Fruit fly (Drosophila melanogaster): Measurements from ENCODE around the gene Bhmt.

Bhmt gene

dm6 chr2L:18985201-18986124 is 28.4 kb upstream of the Bhmt start (continued):
- no peak for TF ChIP-seq svp (GFP tag)
- TF ChIP-seq acj6 (GFP tag; optimal IDR thresholded peaks at IDR 0.05), result peak; percentile 3
- no peak for TF ChIP-seq eg (GFP tag; IDR thresholded peaks at IDR 0.05)
- no peak for TF ChIP-seq net (GFP tag; optimal IDR thresholded peaks at IDR 0.05)
- TF ChIP-seq Hr38 (GFP tag; optimal IDR thresholded peaks at IDR 0.05), result no peak
- peak; percentile 5 for TF ChIP-seq topi (GFP tag; optimal IDR thresholded peaks at IDR 0.05)
- TF ChIP-seq OdsH (GFP tag; optimal IDR thresholded peaks at IDR 0.05), result peak; percentile 1

dm6 chr2L:18984158-18984557 is 27.0 kb upstream of the Bhmt start:
- TF ChIP-seq CG4318 (GFP tag; optimal IDR thresholded peaks at IDR 0.05) (no peak), fkh (GFP tag; optimal IDR thresholded peaks at IDR 0.05) (peak; percentile 17), CG3032 (tag; optimal IDR thresholded peaks at IDR 0.05) (no peak), CG16779 (tag; optimal IDR thresholded peaks at IDR 0.05) (no peak), Eip78C (GFP tag) (peak; percentile 26), vri (GFP tag; optimal IDR thresholded peaks at IDR 0.05) (no peak), dac (GFP tag; optimal IDR thresholded peaks at IDR 0.05) (no peak), Sox15 (GFP tag; optimal IDR thresholded peaks at IDR 0.05) (no peak), Eip75B (GFP tag; optimal IDR thresholded peaks at IDR 0.05) (no peak), svp (GFP tag) (peak; percentile 88), spab (GFP tag; optimal IDR thresholded peaks at IDR 0.05) (no peak), ss (GFP tag; optimal IDR thresholded peaks at IDR 0.05) (peak; percentile 20 to 71), Hr38 (GFP tag; optimal IDR thresholded peaks at IDR 0.05) (no peak), net (GFP tag; optimal IDR thresholded peaks at IDR 0.05) (no peak), CG7368 (GFP tag; optimal IDR thresholded peaks at IDR 0.05) (no peak), CG6808 (GFP tag; optimal IDR thresholded peaks at IDR 0.05) (no peak), achi (GFP tag; optimal IDR thresholded peaks at IDR 0.05) (no peak), Ets96B (tag; optimal IDR thresholded peaks at IDR 0.05) (no peak), Lpt (GFP tag; optimal IDR thresholded peaks at IDR 0.05) (no peak), CG9139 (GFP tag; optimal IDR thresholded peaks at IDR 0.05) (no peak), salr (GFP tag; optimal IDR thresholded peaks at IDR 0.05) (no peak), Hr39 (GFP tag; optimal IDR thresholded peaks at IDR 0.05) (no peak), CG6163 (GFP tag; IDR thresholded peaks at IDR 0.05) (0 out of 3 replicates have a peak, but pooled peaks have one; percentile 30), dsx (GFP tag; optimal IDR thresholded peaks at IDR 0.05; ENCODE audit: poor library complexity, severe bottlenecking) (no peak), cyc (GFP tag; optimal IDR thresholded peaks at IDR 0.05) (no peak), Smox (GFP tag; optimal IDR thresholded peaks at IDR 0.05) (no peak), CG8632 (GFP tag; optimal IDR thresholded peaks at IDR 0.05) (no peak), pdm3 (GFP tag; optimal IDR thresholded peaks at IDR 0.05) (no peak)

dm6 chr2L:18982826-18983758 is 26.0 kb upstream of the Bhmt start:
- TF ChIP-seq CG1621 (tag; optimal IDR thresholded peaks at IDR 0.05), result no peak
- TF ChIP-seq Sox102F (GFP tag; optimal IDR thresholded peaks at IDR 0.05), result no peak
- TF ChIP-seq CG31627 (GFP tag; optimal IDR thresholded peaks at IDR 0.05), result peak; percentile 52
- no peak for TF ChIP-seq CG10669 (GFP tag; optimal IDR thresholded peaks at IDR 0.05)
- TF ChIP-seq Hr38 (GFP tag; optimal IDR thresholded peaks at IDR 0.05), result no peak
- TF ChIP-seq CG11762 (GFP tag; optimal IDR thresholded peaks at IDR 0.05; ENCODE audit: insufficient read depth), result no peak
- TF ChIP-seq CG34406 (GFP tag; optimal IDR thresholded peaks at IDR 0.05), result peak; percentile 33
- TF ChIP-seq Met (GFP tag; optimal IDR thresholded peaks at IDR 0.05), result peak; percentile 42
- no peak for TF ChIP-seq fd85E (GFP tag; optimal IDR thresholded peaks at IDR 0.05)
- TF ChIP-seq CG15336 (GFP tag; IDR thresholded peaks at IDR 0.05), result no peak
- no peak for TF ChIP-seq CG16779 (tag; optimal IDR thresholded peaks at IDR 0.05)
- TF ChIP-seq CG6276 (GFP tag; optimal IDR thresholded peaks at IDR 0.05), result no peak
- TF ChIP-seq CG9139 (GFP tag; optimal IDR thresholded peaks at IDR 0.05), result no peak
- TF ChIP-seq CG11902 (GFP tag; optimal IDR thresholded peaks at IDR 0.05), result no peak
- TF ChIP-seq Sox14 (GFP tag; optimal IDR thresholded peaks at IDR 0.05), result peak; percentile 48
- no peak for TF ChIP-seq CG7368 (GFP tag; optimal IDR thresholded peaks at IDR 0.05)
- TF ChIP-seq achi (GFP tag; optimal IDR thresholded peaks at IDR 0.05), result peak; percentile 0
- TF ChIP-seq CG4318 (GFP tag; optimal IDR thresholded peaks at IDR 0.05), result no peak
- TF ChIP-seq Lpt (GFP tag; optimal IDR thresholded peaks at IDR 0.05), result no peak
- TF ChIP-seq CG6808 (GFP tag; optimal IDR thresholded peaks at IDR 0.05), result no peak
- no peak for TF ChIP-seq Hr4 (GFP tag; optimal IDR thresholded peaks at IDR 0.05)
